Worm (Caenorhabditis elegans): ENCODE measurements around the gene R08D7.4.

Gene R08D7.4

DNA sequence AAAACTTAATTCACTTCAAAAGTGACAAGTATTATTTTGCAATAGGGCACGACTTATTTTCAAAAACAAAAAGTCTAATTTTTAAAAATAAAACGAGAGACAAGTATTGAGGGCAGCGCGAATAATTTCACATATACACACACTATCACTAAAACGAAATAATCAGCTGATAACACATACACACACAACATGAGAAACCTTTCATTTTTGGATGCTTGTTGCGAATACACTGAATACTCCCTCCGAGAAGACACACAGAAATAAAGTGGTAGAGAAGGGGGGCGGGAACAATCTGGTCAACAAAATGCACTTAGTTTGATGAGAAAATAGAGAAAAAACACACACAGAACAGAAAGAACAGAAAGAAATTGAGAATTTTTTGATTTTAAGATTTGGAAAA is 12.7 kb downstream of the R08D7.4 start (continued):
- TF ChIP-seq lsy-2 (tag; optimal IDR thresholded peaks at IDR 0.05) (no peak), daf-12 (tag; optimal IDR thresholded peaks at IDR 0.05) (no peak), dpl-1 (GFP tag; optimal IDR thresholded peaks at IDR 0.05) (no peak), aly-2 (tag; optimal IDR thresholded peaks at IDR 0.05) (no peak), unc-39 (tag; optimal IDR thresholded peaks at IDR 0.05) (no peak), lin-39 (tag; optimal IDR thresholded peaks at IDR 0.05) (no peak), lin-15B (tag; optimal IDR thresholded peaks at IDR 0.05) (no peak), spr-3 (GFP tag; optimal IDR thresholded peaks at IDR 0.05) (no peak), lin-1 (GFP tag; IDR thresholded peaks at IDR 0.05) (peak; percentile 17; the same call in 1 of the 2 replicates), ztf-11 (tag; optimal IDR thresholded peaks at IDR 0.05) (no peak), vab-7 (GFP tag; IDR thresholded peaks at IDR 0.05) (no peak), F10B5.3 (tag; optimal IDR thresholded peaks at IDR 0.05) (no peak), nhr-28 (tag; optimal IDR thresholded peaks at IDR 0.05) (peak; percentile 48), lin-13 (GFP tag; optimal IDR thresholded peaks at IDR 0.05) (no peak), daf-16 (GFP tag; optimal IDR thresholded peaks at IDR 0.05) (no peak), daf-16 (tag; optimal IDR thresholded peaks at IDR 0.05) (peak; percentile 69), F26F4.8 (GFP tag; conservative IDR thresholded peaks at IDR 0.05) (no peak), cey-2 (tag; optimal IDR thresholded peaks at IDR 0.05; ENCODE audit: borderline replicate concordance, insufficient read depth) (no peak), ZK546.5 (tag; optimal IDR thresholded peaks at IDR 0.05) (no peak), ceh-28 (tag; optimal IDR thresholded peaks at IDR 0.05) (no peak), hlh-30 (tag; optimal IDR thresholded peaks at IDR 0.05; ENCODE audit: insufficient read depth) (peak; percentile 10), T26A8.4 (GFP tag; IDR thresholded peaks at IDR 0.05) (no peak), zag-1 (tag; optimal IDR thresholded peaks at IDR 0.05) (no peak), nhr-76 (tag; optimal IDR thresholded peaks at IDR 0.05) (no peak), lin-38 (GFP tag; IDR thresholded peaks at IDR 0.05) (no peak), mxl-2 (GFP tag; conservative IDR thresholded peaks at IDR 0.05) (no peak), R02D3.7 (tag; optimal IDR thresholded peaks at IDR 0.05) (no peak), mdl-1 (tag; optimal IDR thresholded peaks at IDR 0.05) (no peak), nhr-41 (GFP tag; IDR thresholded peaks at IDR 0.05) (no peak), dve-1 (tag; optimal IDR thresholded peaks at IDR 0.05; ENCODE audit: insufficient read depth) (peak; percentile 4), ceh-44 (GFP tag; IDR thresholded peaks at IDR 0.05) (no peak), aha-1 (tag) (no peak), ztf-7 (tag; optimal IDR thresholded peaks at IDR 0.05) (no peak), pqm-1 (tag; optimal IDR thresholded peaks at IDR 0.05) (peak; percentile 72)

DNA sequence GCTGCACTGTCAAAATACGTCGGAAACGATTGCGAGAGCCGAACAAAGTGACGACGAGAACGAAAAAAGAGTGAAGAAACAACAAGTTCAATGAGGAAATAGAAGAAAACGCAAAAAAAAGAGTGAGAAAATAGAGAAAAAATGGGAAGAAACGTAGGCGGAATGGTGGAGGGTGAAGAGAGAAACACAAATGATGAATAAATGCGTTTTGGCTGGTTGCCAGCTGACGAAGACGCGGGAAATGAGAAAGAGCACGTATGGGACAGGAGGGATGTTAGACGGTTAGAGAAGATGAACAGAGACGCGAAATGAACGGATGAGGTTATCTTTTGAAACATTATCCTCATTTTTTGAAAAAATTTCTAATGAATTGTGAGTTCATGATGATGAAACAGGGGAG is 13.3 kb downstream of the R08D7.4 start:
- TF ChIP-seq mdl-1 (tag; optimal IDR thresholded peaks at IDR 0.05), result peak in 1 of 2 experiments; percentile 49
- TF ChIP-seq rbr-2 (tag; optimal IDR thresholded peaks at IDR 0.05), result peak; percentile 57
- TF ChIP-seq vab-7 (GFP tag; IDR thresholded peaks at IDR 0.05), result 0 out of 2 replicates have a peak, but pooled peaks have one; percentile 15
- peak; percentile 68 for TF ChIP-seq nhr-11 (tag; optimal IDR thresholded peaks at IDR 0.05)
- TF ChIP-seq lin-1 (GFP tag; IDR thresholded peaks at IDR 0.05), result 0 out of 2 replicates have a peak, but pooled peaks have one; percentile 21
- peak in 1 of 2 experiments; percentile 44 for TF ChIP-seq daf-16 (GFP tag; optimal IDR thresholded peaks at IDR 0.05)
- no peak for TF ChIP-seq daf-16 (tag; optimal IDR thresholded peaks at IDR 0.05)
- peak; percentile 59 for TF ChIP-seq hlh-30 (tag; optimal IDR thresholded peaks at IDR 0.05; ENCODE audit: insufficient read depth)
- peak; percentile 8 for TF ChIP-seq mes-2 (tag; optimal IDR thresholded peaks at IDR 0.05; ENCODE audit: poor library complexity, severe bottlenecking)
- no peak for TF ChIP-seq mdt-29 (GFP tag; IDR thresholded peaks at IDR 0.05)
- peak; percentile 15; the same call in 1 of the 2 replicates for TF ChIP-seq lin-38 (GFP tag; IDR thresholded peaks at IDR 0.05)
- TF ChIP-seq lsy-2 (tag; optimal IDR thresholded peaks at IDR 0.05), result peak; percentile 35 to 83
- TF ChIP-seq arid-1 (GFP tag; conservative IDR thresholded peaks at IDR 0.05), result peak; percentile 52; the same call in 1 of the 2 replicates
- TF ChIP-seq fkh-10 (GFP tag; optimal IDR thresholded peaks at IDR 0.05), result peak; percentile 76
- no peak for TF ChIP-seq spr-1 (tag; optimal IDR thresholded peaks at IDR 0.05)
- TF ChIP-seq zfp-3 (GFP tag; conservative IDR thresholded peaks at IDR 0.05), result no peak
- peak in 1 of 2 experiments; percentile 76 for TF ChIP-seq hif-1 (tag; optimal IDR thresholded peaks at IDR 0.05)
- peak; percentile 34 for TF ChIP-seq dve-1 (tag; optimal IDR thresholded peaks at IDR 0.05; ENCODE audit: insufficient read depth)
- peak; percentile 64; the same call in 1 of the 2 replicates for TF ChIP-seq ctbp-1 (GFP tag; IDR thresholded peaks at IDR 0.05)
- TF ChIP-seq lin-13 (GFP tag; optimal IDR thresholded peaks at IDR 0.05), result no peak
- peak; percentile 72 for TF ChIP-seq dmd-6 (GFP tag; IDR thresholded peaks at IDR 0.05)
- TF ChIP-seq pqm-1 (tag; optimal IDR thresholded peaks at IDR 0.05), result no peak
- TF ChIP-seq unc-62 (GFP tag; optimal IDR thresholded peaks at IDR 0.05 in 1 of 2), result peak in 1 of 2 experiments; percentile 92
- TF ChIP-seq unc-62 (tag; optimal IDR thresholded peaks at IDR 0.05), result no peak
- TF ChIP-seq lin-29 (GFP tag; IDR thresholded peaks at IDR 0.05), result peak; percentile 40; the same call in 1 of the 2 replicates
- TF ChIP-seq F37D6.2 (tag; optimal IDR thresholded peaks at IDR 0.05), result peak; percentile 1
- TF ChIP-seq dpl-1 (GFP tag; optimal IDR thresholded peaks at IDR 0.05), result peak; percentile 43
- TF ChIP-seq hmg-1.1 (GFP tag; IDR thresholded peaks at IDR 0.05), result peak; percentile 62
